Fruit fly (Drosophila melanogaster) whole organism, embryonic: ENCODE data around the gene CG13720.
A peak's percentile ranks its signal among the peaks of the same experiment; 100 is the strongest.

Experiments
- Adf1 ChIP-seq: fragments of 200-800 bp; sonication (Bioruptor generic); IDR thresholded peaks from 2 replicates; pipeline ENCODE4 v1.3.6; 2022; ENCODE audit warnings: missing biosample characterization, missing genetic modification characterization
- Antp ChIP-seq: fragments of 200-800 bp; sonication (Bioruptor generic); optimal IDR thresholded peaks from 3 replicates; lab custom pipeline; 2016; ENCODE audit warnings: missing biosample characterization, missing genetic modification characterization
- CG10543 ChIP-seq: fragments of 200-800 bp; sonication (Bioruptor generic); optimal IDR thresholded peaks from 3 replicates; lab custom pipeline; 2017; ENCODE audit warnings: missing biosample characterization, mild to moderate bottlenecking, missing genetic modification characterization, moderate library complexity
- CG11093 ChIP-seq: fragments of 200-800 bp; sonication (Bioruptor generic); IDR thresholded peaks from 3 replicates; pipeline ENCODE4 v1.3.6; 2022; ENCODE audit warnings: missing biosample characterization, missing genetic modification characterization
- CG11456 ChIP-seq: fragments of 200-800 bp; sonication (Bioruptor generic); IDR thresholded peaks from 3 replicates; pipeline ENCODE4 v1.3.6; 2022; ENCODE audit warnings: missing biosample characterization, missing genetic modification characterization
- CG12659 ChIP-seq: fragments of 200-800 bp; sonication (Bioruptor generic); optimal IDR thresholded peaks from 3 replicates; lab custom pipeline; 2017; ENCODE audit warnings: mild to moderate bottlenecking, missing biosample characterization, missing genetic modification reagents, missing genetic modification characterization
- CG12744 ChIP-seq: fragments of 200-800 bp; sonication (Bioruptor generic); optimal IDR thresholded peaks from 2 replicates; lab custom pipeline; 2016; ENCODE audit warnings: missing biosample characterization, missing genetic modification characterization
- CG12769 ChIP-seq: fragments of 200-800 bp; sonication (Bioruptor generic); optimal IDR thresholded peaks from 2 replicates; lab custom pipeline; 2019; ENCODE audit warnings: missing biosample characterization, mild to moderate bottlenecking, missing genetic modification characterization, moderate library complexity
- CG13894 ChIP-seq: fragments of 200-800 bp; sonication (Bioruptor generic); optimal IDR thresholded peaks from 3 replicates; lab custom pipeline; 2018; ENCODE audit warnings: missing biosample characterization, mild to moderate bottlenecking, missing genetic modification characterization, moderate library complexity
- CG2199 ChIP-seq: fragments of 200-800 bp; sonication (Bioruptor generic); IDR thresholded peaks from 3 replicates; pipeline ENCODE4 v1.3.6; 2022; ENCODE audit warnings: missing biosample characterization, missing genetic modification characterization
- CG2875 ChIP-seq: fragments of 200-800 bp; sonication (Bioruptor generic); optimal IDR thresholded peaks from 2 replicates; lab custom pipeline; 2017; ENCODE audit warnings: missing biosample characterization, mild to moderate bottlenecking, missing genetic modification characterization, missing genetic modification reagents
- CG31224 ChIP-seq: fragments of 200-800 bp; sonication (Bioruptor generic); IDR thresholded peaks from 2 replicates; pipeline ENCODE4 v1.3.6; 2022; ENCODE audit warnings: missing biosample characterization, missing genetic modification characterization
- CG3847 ChIP-seq: fragments of 200-800 bp; sonication (Bioruptor generic); IDR thresholded peaks from 2 replicates; pipeline ENCODE4 v1.3.6; 2022; ENCODE audit warnings: missing biosample characterization, missing genetic modification characterization
- CG43689 ChIP-seq: fragments of 200-800 bp; sonication (Bioruptor generic); IDR thresholded peaks from 2 replicates; pipeline ENCODE4 v1.3.6; 2022; ENCODE audit warnings: missing biosample characterization, missing genetic modification characterization
- CG4820 ChIP-seq: fragments of 200-800 bp; sonication (Bioruptor generic); optimal IDR thresholded peaks from 3 replicates; lab custom pipeline; 2016; ENCODE audit warnings: missing biosample characterization, missing genetic modification characterization
- CG6854 ChIP-seq: fragments of 200-800 bp; sonication (Bioruptor generic); optimal IDR thresholded peaks from 3 replicates; lab custom pipeline; 2017; ENCODE audit warnings: missing biosample characterization, mild to moderate bottlenecking, missing genetic modification characterization
- CG8290 ChIP-seq, 3 experiments: fragments of 200-800 bp; sonication (Bioruptor generic); optimal IDR thresholded peaks; 2 replicates each; lab custom pipeline; 2016 to 2019; ENCODE audit warnings: missing biosample characterization in 3 of 3, missing genetic modification characterization in 3 of 3, mild to moderate bottlenecking in 2 of 3, moderate library complexity in 1 of 3
- Camta ChIP-seq: fragments of 200-800 bp; sonication (Bioruptor generic); optimal IDR thresholded peaks from 2 replicates; lab custom pipeline; 2016; ENCODE audit warnings: missing biosample characterization, missing genetic modification characterization
- Dfd ChIP-seq, 2 experiments: fragments of >200 bp; optimal IDR thresholded peaks; 2 replicates each; lab custom pipeline; 2017; ENCODE audit warnings: missing biosample characterization in 2 of 2, missing genetic modification characterization in 2 of 2
- Dll ChIP-seq: fragments of 200-800 bp; sonication (Bioruptor generic); IDR thresholded peaks from 4 replicates; pipeline ENCODE4 v1.3.6; 2022; ENCODE audit warnings: missing biosample characterization, missing genetic modification characterization; ENCODE audit not compliant: partially characterized antibody
- Ets65A ChIP-seq: fragments of 200-800 bp; sonication (Bioruptor generic); peaks from one replicate; lab custom pipeline; 2016; ENCODE audit warnings: missing biosample characterization, missing genetic modification characterization
- Ets97D ChIP-seq: fragments of 200-800 bp; sonication (Bioruptor generic); optimal IDR thresholded peaks from 3 replicates; lab custom pipeline; 2016; ENCODE audit warnings: missing biosample characterization, missing genetic modification characterization
- Med ChIP-seq: fragments of 200-800 bp; sonication (Bioruptor generic); peaks from one replicate; lab custom pipeline; 2016; ENCODE audit warnings: missing biosample characterization, missing genetic modification characterization, mild to moderate bottlenecking, inconsistent platforms, moderate library complexity
- NC2β ChIP-seq: fragments of 200-800 bp; sonication (Bioruptor generic); optimal IDR thresholded peaks from 2 replicates; lab custom pipeline; 2016; ENCODE audit warnings: missing biosample characterization, missing genetic modification characterization
- Optix ChIP-seq: fragments of 200-800 bp; sonication (Bioruptor generic); IDR thresholded peaks from 3 replicates; pipeline ENCODE4 v1.3.6; 2022; ENCODE audit warnings: missing biosample characterization, missing genetic modification characterization
- Spps ChIP-seq: fragments of 200-800 bp; sonication (Bioruptor generic); optimal IDR thresholded peaks from 2 replicates; lab custom pipeline; 2018; ENCODE audit warnings: missing biosample characterization, mild to moderate bottlenecking, missing genetic modification characterization
- Sry-β ChIP-seq: fragments of 200-800 bp; sonication (Bioruptor generic); optimal IDR thresholded peaks from 2 replicates; lab custom pipeline; 2018; ENCODE audit warnings: missing biosample characterization, mild to moderate bottlenecking, missing genetic modification characterization, moderate library complexity
- YL-1 ChIP-seq: fragments of 200-800 bp; sonication (Bioruptor generic); optimal IDR thresholded peaks from 3 replicates; lab custom pipeline; 2017; ENCODE audit warnings: missing biosample characterization, mild to moderate bottlenecking, missing genetic modification characterization
- abd-A ChIP-seq: fragments of 200-800 bp; sonication (Bioruptor generic); optimal IDR thresholded peaks from 3 replicates; lab custom pipeline; 2019; ENCODE audit warnings: missing biosample characterization, mild to moderate bottlenecking, missing genetic modification characterization, moderate library complexity
- al ChIP-seq: fragments of 200-800 bp; sonication (Bioruptor generic); IDR thresholded peaks from 2 replicates; pipeline ENCODE4 v1.3.6; 2022; ENCODE audit warnings: missing biosample characterization, missing genetic modification characterization
- ap ChIP-seq: fragments of 200-800 bp; sonication (Bioruptor generic); IDR thresholded peaks from 2 replicates; pipeline ENCODE4 v1.3.6; 2022; ENCODE audit warnings: missing biosample characterization, missing genetic modification characterization
- chinmo ChIP-seq: fragments of 200-800 bp; sonication (Bioruptor generic); IDR thresholded peaks from 4 replicates; pipeline ENCODE4 v1.3.6; 2022; ENCODE audit warnings: missing biosample characterization, missing genetic modification characterization; ENCODE audit not compliant: partially characterized antibody
- chm ChIP-seq: fragments of 200-800 bp; sonication (Bioruptor generic); IDR thresholded peaks from 2 replicates; pipeline ENCODE4 v1.3.6; 2022; ENCODE audit warnings: missing biosample characterization, missing genetic modification characterization
- hkb ChIP-seq, 2 experiments: fragments of 200-800 bp in 1 of 2; fragments of >200 bp in 1 of 2; sonication (Bioruptor generic) in 1 of 2; IDR thresholded peaks in 1 of 2; optimal IDR thresholded peaks in 1 of 2; 2 replicates each; pipeline versions ENCODE4 v1.3.6 to Lab custom; 2017 to 2022; ENCODE audit warnings: missing biosample characterization in 1 of 2, missing genetic modification characterization in 1 of 2
- otp ChIP-seq: fragments of 200-800 bp; sonication (Bioruptor generic); IDR thresholded peaks from 3 replicates; pipeline ENCODE4, ENCODE4 v1.3.6; 2022; ENCODE audit warnings: missing biosample characterization, missing genetic modification characterization
- scrt ChIP-seq: fragments of 200-800 bp; sonication (Bioruptor generic); optimal IDR thresholded peaks from 2 replicates; lab custom pipeline; 2018; ENCODE audit warnings: missing biosample characterization, mild to moderate bottlenecking, missing genetic modification characterization, moderate library complexity
- sqz ChIP-seq: fragments of 200-800 bp; sonication (Bioruptor generic); optimal IDR thresholded peaks from 3 replicates; lab custom pipeline; 2018; ENCODE audit warnings: missing biosample characterization, mild to moderate bottlenecking, missing genetic modification characterization
- ttk ChIP-seq: fragments of 200-800 bp; sonication (Bioruptor generic); IDR thresholded peaks from 2 replicates; pipeline ENCODE4 v2.1.2; 2022; ENCODE audit warnings: missing biosample characterization, missing genetic modification characterization

Gene CG13720

dm6 chr3L:4480764-4481163 lies 19.5 kb downstream of the CG13720 start (continued):
- TF ChIP-seq al (GFP tag; lab: Robert Waterston, UW): 0 out of 2 replicates have a peak, but pooled peaks have one; percentile 4

dm6 chr3L:4479938-4480337 lies 20.4 kb downstream of the CG13720 start, which contains the start of gene CG7465:
Gene CG7465 (plus strand): TSS chr3L:4480283.
- TF ChIP-seq hkb (optimal IDR thresholded peaks at IDR 0.05; lab: Kevin White, UChicago) (no peak), hkb (GFP tag; IDR thresholded peaks at IDR 0.05; lab: Robert Waterston, UW) (no peak), Dfd (GFP tag; optimal IDR thresholded peaks at IDR 0.05; lab: Kevin White, UChicago) (no peak), CG2875 (GFP tag; lab: Kevin White, UChicago) (no peak), Ets97D (GFP tag; lab: Kevin White, UChicago) (no peak), sqz (GFP tag; lab: Kevin White, UChicago) (no peak), YL-1 (GFP tag; lab: Kevin White, UChicago) (no peak), ttk (GFP tag; lab: Robert Waterston, UW) (no peak), Camta (GFP tag; lab: Kevin White, UChicago) (no peak), Adf1 (GFP tag; lab: Robert Waterston, UW) (peak; percentile 54; the same call in 1 of the 2 replicates), CG13894 (tag; lab: Kevin White, UChicago) (peak; percentile 27), CG2199 (no peak), otp (GFP tag; lab: Robert Waterston, UW) (no peak), NC2β (GFP tag; lab: Kevin White, UChicago) (no peak), Med (GFP tag; lab: Kevin White, UChicago) (no peak), abd-A (peak; percentile 68), chinmo (peak; percentile 64; the same call in 1 of the 4 replicates), scrt (no peak), CG6854 (GFP tag; lab: Kevin White, UChicago) (no peak)

- TF ChIP-seq CG12769 (tag; lab: Kevin White, UChicago) (peak; percentile 23), CG13894 (tag; lab: Kevin White, UChicago) (peak; percentile 98), CG10543 (peak; percentile 4), CG12659 (no peak), CG3847 (GFP tag; lab: Robert Waterston, UW) (0 out of 2 replicates have a peak, but pooled peaks have one; percentile 14), Antp (GFP tag; lab: Kevin White, UChicago) (no peak), Ets65A (GFP tag; lab: Kevin White, UChicago) (peak; percentile 29)
- TF ChIP-seq, all 482 proteins: peak for 5
Observed at dm6 chr3L:4477656-4478254, 22.5 kb downstream of the CG13720 start.

dm6 chr3L:4475704-4476103 lies 24.6 kb downstream of the CG13720 start:
- no peak for TF ChIP-seq Optix (GFP tag; lab: Robert Waterston, UW)
- TF ChIP-seq CG12744 (GFP tag; lab: Kevin White, UChicago): no peak
- TF ChIP-seq ap (GFP tag; lab: Robert Waterston, UW): no peak
- TF ChIP-seq Spps (tag; lab: Kevin White, UChicago): no peak
- TF ChIP-seq Dll (GFP tag; lab: Robert Waterston, UW): no peak
- TF ChIP-seq CG11456: no peak
- TF ChIP-seq CG11093 (GFP tag; lab: Robert Waterston, UW): 0 out of 3 replicates have a peak, but pooled peaks have one; percentile 7
- no peak for TF ChIP-seq CG31224 (GFP tag; lab: Robert Waterston, UW)
- no peak for TF ChIP-seq Sry-β
- peak; percentile 90 for TF ChIP-seq Ets65A (GFP tag; lab: Kevin White, UChicago)
- no peak for TF ChIP-seq CG8290 (GFP tag; optimal IDR thresholded peaks at IDR 0.05; lab: Kevin White, UChicago)
- TF ChIP-seq CG8290 (tag; optimal IDR thresholded peaks at IDR 0.05; lab: Kevin White, UChicago): no peak
- no peak for TF ChIP-seq CG4820 (GFP tag; lab: Kevin White, UChicago)
- TF ChIP-seq CG43689 (GFP tag; lab: Robert Waterston, UW): no peak
- no peak for TF ChIP-seq chm
- TF ChIP-seq chinmo: 0 out of 4 replicates have a peak, but pooled peaks have one; percentile 0
- TF ChIP-seq, all 482 proteins: peak for 3
